Worm (Caenorhabditis elegans): ENCODE measurements around the gene ift-74.

DNA sequence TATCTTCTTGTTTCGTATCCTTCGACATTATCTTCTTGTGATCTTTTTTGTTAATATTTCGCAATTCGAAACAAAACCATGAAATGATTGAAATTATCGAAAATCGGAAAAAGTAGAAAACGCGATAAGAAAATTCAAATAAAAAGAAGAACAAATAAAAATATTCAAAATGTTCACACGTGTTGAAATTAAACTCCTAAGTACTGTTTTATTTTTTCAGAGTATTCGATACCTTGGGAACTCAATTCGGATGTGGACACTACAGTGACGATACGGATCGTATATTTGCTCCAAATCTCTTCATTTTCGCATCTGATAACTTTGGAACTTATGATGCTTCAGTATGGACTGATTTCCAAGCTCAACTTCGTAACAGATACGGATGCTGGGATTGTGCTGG lies 43.7 kb upstream of the ift-74 start, which contains the start of gene T19D12.5:
- no peak for TF ChIP-seq ama-1 (optimal IDR thresholded peaks at IDR 0.05)
- TF ChIP-seq aha-1 (tag; optimal IDR thresholded peaks at IDR 0.05), result no peak
- TF ChIP-seq blmp-1 (tag; optimal IDR thresholded peaks at IDR 0.05), result no peak

All from whole organism, L1 larva.